Fruit fly (Drosophila melanogaster) Kc167 (cell line): Measurements from ENCODE around the gene Piezo.

Source experiments
- Myc ChIP-seq: fragments of >200 bp; optimal IDR thresholded peaks from 2 replicates; lab custom pipeline; 2017; ENCODE audit warnings: missing external identifiers
- Sin3A ChIP-seq: fragments of >200 bp; optimal IDR thresholded peaks from 2 replicates; lab custom pipeline; 2018; ENCODE audit warnings: missing external identifiers
- h ChIP-seq: fragments of >200 bp; optimal IDR thresholded peaks from 3 replicates; lab custom pipeline; 2018; ENCODE audit warnings: missing external identifiers
- insv ChIP-seq: fragments of >200 bp; optimal IDR thresholded peaks from 3 replicates; lab custom pipeline; 2018; ENCODE audit warnings: missing external identifiers
- psq ChIP-seq: fragments of >200 bp; optimal IDR thresholded peaks from 2 replicates; lab custom pipeline; 2017; ENCODE audit warnings: missing external identifiers
- ttk ChIP-seq: sonication (Bioruptor generic); optimal IDR thresholded peaks from 2 replicates; lab custom pipeline; 2017; ENCODE audit warnings: missing external identifiers

The Piezo gene

dm6 chr2L:8168075-8168474 lies 5.2 kb downstream of the Piezo start:
- TF ChIP-seq psq (lab: Kevin White, UChicago) (no peak), Sin3A (lab: Kevin White, UChicago) (no peak)

dm6 chr2L:8170600-8171182 lies 7.8 kb downstream of the Piezo start:
- TF ChIP-seq psq (lab: Kevin White, UChicago) (no peak), h (lab: Kevin White, UChicago) (no peak), Sin3A (lab: Kevin White, UChicago) (no peak), ttk (lab: Kevin White, UChicago) (no peak)

- TF ChIP-seq h (lab: Kevin White, UChicago) (no peak), insv (lab: Kevin White, UChicago) (no peak), psq (lab: Kevin White, UChicago) (no peak), Myc (no peak), ttk (lab: Kevin White, UChicago) (no peak), Sin3A (lab: Kevin White, UChicago) (no peak)
These were observed 8.7 kb downstream of the Piezo start for dm6 chr2L:8171544-8171943.

- no peak for TF ChIP-seq insv (lab: Kevin White, UChicago)
- TF ChIP-seq h (lab: Kevin White, UChicago): no peak
- no peak for TF ChIP-seq Sin3A (lab: Kevin White, UChicago)
- TF ChIP-seq ttk (lab: Kevin White, UChicago): no peak
- no peak for TF ChIP-seq psq (lab: Kevin White, UChicago)
- no peak for TF ChIP-seq Myc
These were observed 22.1 kb downstream of the Piezo start for dm6 chr2L:8185008-8185407.

- TF ChIP-seq ttk (lab: Kevin White, UChicago) (no peak), h (lab: Kevin White, UChicago) (no peak), psq (lab: Kevin White, UChicago) (no peak), Sin3A (lab: Kevin White, UChicago) (no peak), insv (lab: Kevin White, UChicago) (no peak), Myc (no peak)
These were observed 27.8 kb downstream of the Piezo start, which contains the start of gene CG34134 for dm6 chr2L:8190681-8191080. CG34134 (minus strand) TSS chr2L:8190781.

- no peak for TF ChIP-seq ttk (lab: Kevin White, UChicago)
- no peak for TF ChIP-seq Sin3A (lab: Kevin White, UChicago)
These were observed 33.0 kb downstream of the Piezo start for dm6 chr2L:8195722-8196323.

- TF ChIP-seq h (lab: Kevin White, UChicago) (no peak), ttk (lab: Kevin White, UChicago) (no peak), Sin3A (lab: Kevin White, UChicago) (no peak)
These were observed 34.1 kb downstream of the Piezo start, which contains the start of the genes CG8475 and CG8460 for dm6 chr2L:8196757-8197530. CG8475 (minus strand) TSS chr2L:8196918. CG8460 (plus strand) TSS chr2L:8197193.

dm6 chr2L:8198757-8199156 lies 35.9 kb downstream of the Piezo start, which contains the start of gene PGAP5:
PGAP5 (plus strand) TSS chr2L:8198882.
- TF ChIP-seq h (lab: Kevin White, UChicago) (no peak), insv (lab: Kevin White, UChicago) (no peak), Myc (no peak), psq (lab: Kevin White, UChicago) (no peak), ttk (lab: Kevin White, UChicago) (no peak), Sin3A (lab: Kevin White, UChicago) (no peak)

- TF ChIP-seq Myc (no peak), ttk (lab: Kevin White, UChicago) (no peak), psq (lab: Kevin White, UChicago) (no peak), h (lab: Kevin White, UChicago) (no peak), Sin3A (lab: Kevin White, UChicago) (no peak), insv (lab: Kevin White, UChicago) (no peak)
These were observed 39.7 kb downstream of the Piezo start for dm6 chr2L:8202569-8202968.

dm6 chr2L:8203748-8204147 lies 40.9 kb downstream of the Piezo start:
- TF ChIP-seq insv (lab: Kevin White, UChicago) (no peak), ttk (lab: Kevin White, UChicago) (no peak), Myc (no peak), Sin3A (lab: Kevin White, UChicago) (no peak), h (lab: Kevin White, UChicago) (no peak), psq (lab: Kevin White, UChicago) (no peak)

- TF ChIP-seq Myc (no peak), Sin3A (lab: Kevin White, UChicago) (no peak), h (lab: Kevin White, UChicago) (no peak), psq (lab: Kevin White, UChicago) (no peak), insv (lab: Kevin White, UChicago) (no peak), ttk (lab: Kevin White, UChicago) (no peak)
These were observed 41.5 kb downstream of the Piezo start for dm6 chr2L:8204366-8204765.
